Worm (Caenorhabditis elegans): ENCODE results near the gene ZK380.6.
"Not testable (repeated sequence)": the region's sequence is repeated elsewhere in the genome, so short reads cannot be mapped to it uniquely, and the experiment has no call there.

The ZK380.6 gene

ce11 chrX:1675879-1676278 is 21.6 kb downstream of the ZK380.6 start:
- TF ChIP-seq ztf-11 (tag; optimal IDR thresholded peaks at IDR 0.05) (no peak), snpc-4 (tag; optimal IDR thresholded peaks at IDR 0.05) (no peak), flh-1 (GFP tag; optimal IDR thresholded peaks at IDR 0.05) (no peak), ham-2 (GFP tag; optimal IDR thresholded peaks at IDR 0.05) (no peak), M03D4.4 (tag; optimal IDR thresholded peaks at IDR 0.05) (no peak), mab-5 (tag; optimal IDR thresholded peaks at IDR 0.05) (no peak), cnd-1 (tag; optimal IDR thresholded peaks at IDR 0.05) (no peak), ceh-83 (GFP tag; optimal IDR thresholded peaks at IDR 0.05) (no peak), hlh-1 (tag; optimal IDR thresholded peaks at IDR 0.05) (no peak), elt-1 (tag; optimal IDR thresholded peaks at IDR 0.05; ENCODE audit: borderline replicate concordance, insufficient read depth) (no peak), bed-3 (GFP tag; optimal IDR thresholded peaks at IDR 0.05) (no peak), ceh-43 (GFP tag; optimal IDR thresholded peaks at IDR 0.05) (no peak), mep-1 (tag; optimal IDR thresholded peaks at IDR 0.05) (no peak), lin-32 (GFP tag; optimal IDR thresholded peaks at IDR 0.05) (no peak), nhr-12 (tag; optimal IDR thresholded peaks at IDR 0.05) (no peak)

- no peak for TF ChIP-seq mep-1 (tag; optimal IDR thresholded peaks at IDR 0.05)
Observed at ce11 chrX:1678021-1678420, 23.8 kb downstream of the ZK380.6 start, which contains the start of gene fbxa-170. fbxa-170 (minus strand) TSS chrX:1678121.

DNA sequence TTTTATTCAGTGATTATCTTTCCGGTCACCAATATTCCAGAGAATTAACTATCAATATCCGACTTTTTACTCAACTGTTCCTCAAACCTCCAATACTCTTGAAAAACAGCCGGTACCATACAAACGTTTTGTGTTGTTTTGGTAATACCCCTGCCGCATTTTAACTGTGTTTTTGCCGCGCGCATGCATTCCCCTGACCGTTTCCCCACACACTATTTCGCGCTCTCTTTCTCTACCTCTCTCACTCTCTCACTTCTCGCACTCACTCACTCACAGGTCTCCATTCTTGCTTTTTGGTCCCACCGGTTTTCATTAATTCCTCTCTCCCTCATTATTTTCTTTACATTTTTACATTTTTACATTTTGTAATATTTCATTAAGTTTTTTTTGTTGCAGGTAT is 28.3 kb downstream of the ZK380.6 start, which contains the start of gene meg-4:
Gene meg-4 (plus strand): TSS at position 397 of the 400 bp plus-strand sequence.
- no peak for TF ChIP-seq unc-62 (GFP tag; optimal IDR thresholded peaks at IDR 0.05)
- no peak for TF ChIP-seq nhr-76 (tag; optimal IDR thresholded peaks at IDR 0.05)
- no peak for TF ChIP-seq sptf-1 (tag; optimal IDR thresholded peaks at IDR 0.05)
- TF ChIP-seq nhr-237 (tag; optimal IDR thresholded peaks at IDR 0.05), result no peak
- TF ChIP-seq mep-1 (tag; optimal IDR thresholded peaks at IDR 0.05), result no peak
- TF ChIP-seq bed-3 (GFP tag; optimal IDR thresholded peaks at IDR 0.05), result no peak
- no peak for TF ChIP-seq lin-32 (GFP tag; optimal IDR thresholded peaks at IDR 0.05)
- TF ChIP-seq ztf-11 (tag; optimal IDR thresholded peaks at IDR 0.05), result no peak
- TF ChIP-seq ceh-83 (GFP tag; optimal IDR thresholded peaks at IDR 0.05), result no peak
- no peak for TF ChIP-seq ceh-43 (GFP tag; optimal IDR thresholded peaks at IDR 0.05)
- TF ChIP-seq elt-1 (tag; optimal IDR thresholded peaks at IDR 0.05; ENCODE audit: borderline replicate concordance, insufficient read depth), result no peak
- no peak for TF ChIP-seq elt-3 (tag; optimal IDR thresholded peaks at IDR 0.05)
- no peak for TF ChIP-seq flh-1 (GFP tag; optimal IDR thresholded peaks at IDR 0.05)
- no peak for TF ChIP-seq mab-5 (tag; optimal IDR thresholded peaks at IDR 0.05)
- TF ChIP-seq drap-1 (GFP tag; optimal IDR thresholded peaks at IDR 0.05), result no peak
- no peak for TF ChIP-seq mls-2 (tag; optimal IDR thresholded peaks at IDR 0.05)

DNA sequence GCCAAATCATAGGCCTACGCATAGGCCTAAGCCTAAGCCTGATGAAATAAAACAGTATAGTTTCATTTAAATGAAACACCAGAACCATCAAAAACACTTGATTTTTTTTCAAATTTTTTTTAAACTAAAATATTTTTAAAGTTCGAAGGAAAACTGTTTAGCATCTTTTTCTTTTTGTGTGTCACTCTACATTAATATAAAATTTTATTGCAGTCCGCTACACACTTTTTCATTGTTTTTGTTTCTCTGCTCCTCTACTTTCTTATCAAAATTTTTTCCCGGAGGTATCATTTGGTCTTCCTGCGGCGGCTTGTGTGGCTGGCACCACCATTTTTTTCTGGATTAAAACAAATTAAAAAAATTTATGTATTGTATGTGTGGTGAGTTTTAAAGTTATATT is 32.8 kb downstream of the ZK380.6 start, which contains the start of gene C36C9.11:
Gene C36C9.11 (plus strand): TSS at position 301 of the 400 bp plus-strand sequence.
- TF ChIP-seq ceh-83 (GFP tag; optimal IDR thresholded peaks at IDR 0.05); drap-1 (GFP tag; optimal IDR thresholded peaks at IDR 0.05); hlh-1 (tag; optimal IDR thresholded peaks at IDR 0.05): not testable (repeated sequence)

DNA sequence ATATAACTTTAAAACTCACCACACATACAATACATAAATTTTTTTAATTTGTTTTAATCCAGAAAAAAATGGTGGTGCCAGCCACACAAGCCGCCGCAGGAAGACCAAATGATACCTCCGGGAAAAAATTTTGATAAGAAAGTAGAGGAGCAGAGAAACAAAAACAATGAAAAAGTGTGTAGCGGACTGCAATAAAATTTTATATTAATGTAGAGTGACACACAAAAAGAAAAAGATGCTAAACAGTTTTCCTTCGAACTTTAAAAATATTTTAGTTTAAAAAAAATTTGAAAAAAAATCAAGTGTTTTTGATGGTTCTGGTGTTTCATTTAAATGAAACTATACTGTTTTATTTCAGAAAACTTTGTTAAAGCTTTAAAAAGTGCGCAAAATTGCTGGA is 35.8 kb downstream of the ZK380.6 start, which contains the start of gene C36C9.12:
Gene C36C9.12 (minus strand): TSS at position 101 of the 400 bp plus-strand sequence.
- not testable (repeated sequence) for TF ChIP-seq ztf-11, mab-5, mep-1 (tag; optimal IDR thresholded peaks at IDR 0.05)

- not testable (repeated sequence) for TF ChIP-seq ztf-11 (tag; optimal IDR thresholded peaks at IDR 0.05); ceh-43 (GFP tag; optimal IDR thresholded peaks at IDR 0.05); unc-62 (GFP tag; optimal IDR thresholded peaks at IDR 0.05)
Observed at ce11 chrX:1690894-1691293, 36.6 kb downstream of the ZK380.6 start, which contains the start of gene C36C9.6. C36C9.6 (minus strand) TSS chrX:1690994.

ce11 chrX:1696879-1697278 is 42.6 kb downstream of the ZK380.6 start, which contains the start of gene C36C9.4:
C36C9.4 (minus strand) TSS chrX:1696979.
- TF ChIP-seq blmp-1 (tag; optimal IDR thresholded peaks at IDR 0.05); unc-120 (tag; optimal IDR thresholded peaks at IDR 0.05; ENCODE audit: poor library complexity, severe bottlenecking); mab-5 (tag; optimal IDR thresholded peaks at IDR 0.05): not testable (repeated sequence)
